Worm (Caenorhabditis elegans) whole organism, midembryonic: Measurements from ENCODE around the gene far-2.

Experiments used
- T22C8.4 ChIP-seq: fragments of 200-800 bp; sonication (Bioruptor generic); IDR thresholded peaks from 2 replicates; pipeline ENCODE4 v1.3.6; 2022; ENCODE audit warnings: missing genetic modification characterization, missing compliant biosample characterization
- cog-1 ChIP-seq: sonication (generic microtip); optimal IDR thresholded peaks from 2 replicates; lab custom pipeline; 2016; ENCODE audit warnings: missing genetic modification characterization, missing compliant biosample characterization
- med-1 ChIP-seq: sonication (generic microtip); optimal IDR thresholded peaks from 2 replicates; lab custom pipeline; 2017; ENCODE audit warnings: missing genetic modification characterization, mild to moderate bottlenecking, missing compliant biosample characterization, antibody characterized with exemption, missing genetic modification reagents; ENCODE audit not compliant: insufficient read depth
- ref-1 ChIP-seq: fragments of 200-800 bp; sonication (Bioruptor generic); conservative IDR thresholded peaks from 2 replicates; pipeline ENCODE4 v1.3.6; 2022; ENCODE audit warnings: missing genetic modification reagents, missing genetic modification characterization, missing compliant biosample characterization
- ztf-23 ChIP-seq: fragments of 200-800 bp; sonication (Bioruptor generic); IDR thresholded peaks from 2 replicates; pipeline ENCODE4 v1.3.6; 2022; ENCODE audit warnings: missing genetic modification reagents, missing genetic modification characterization, missing compliant biosample characterization
- ztf-29 ChIP-seq: fragments of 200-800 bp; sonication (Bioruptor generic); IDR thresholded peaks from 2 replicates; pipeline ENCODE4 v1.3.6; 2022; ENCODE audit warnings: missing genetic modification reagents, missing genetic modification characterization, missing compliant biosample characterization

- TF ChIP-seq ref-1 (GFP tag; lab: Robert Waterston, UW): no peak
- TF ChIP-seq ztf-23 (GFP tag; lab: Robert Waterston, UW): no peak
- TF ChIP-seq T22C8.4 (GFP tag; lab: Robert Waterston, UW): no peak
- TF ChIP-seq cog-1 (tag; lab: Kevin White, UChicago): no peak
- no peak for TF ChIP-seq med-1 (GFP tag; lab: Kevin White, UChicago)
- TF ChIP-seq ztf-29 (GFP tag; lab: Robert Waterston, UW): no peak
These were observed 49.0 kb downstream of the far-2 start, which contains the start of gene ZK512.10 for ce11 chrIII:9130588-9130987.
